Worm (Caenorhabditis elegans): ENCODE data around the gene npr-41.
"Not testable (repeated sequence)": the region's sequence is repeated elsewhere in the genome, so short reads cannot be mapped to it uniquely, and the experiment has no call there.

The npr-41 gene

DNA sequence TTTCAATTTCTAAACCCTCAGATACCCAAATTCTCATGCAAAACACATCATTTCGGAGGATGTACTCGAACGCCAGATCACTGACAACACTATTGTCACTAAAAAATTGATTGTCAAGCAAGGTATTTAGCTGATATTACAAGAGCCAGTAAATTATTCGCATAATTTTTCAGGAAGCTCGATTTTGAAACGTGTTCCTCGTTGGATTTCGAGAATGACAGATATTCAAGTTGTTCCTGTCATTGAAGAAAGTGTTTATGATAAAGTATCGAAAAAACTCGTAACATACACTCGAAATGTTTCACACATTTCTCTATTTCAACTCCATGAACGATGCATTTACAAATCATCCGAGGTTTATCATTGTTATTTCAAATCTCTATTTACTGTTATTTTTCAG is 14.7 kb upstream of the npr-41 start:
- no peak for TF ChIP-seq unc-62 (GFP tag; optimal IDR thresholded peaks at IDR 0.05)

DNA sequence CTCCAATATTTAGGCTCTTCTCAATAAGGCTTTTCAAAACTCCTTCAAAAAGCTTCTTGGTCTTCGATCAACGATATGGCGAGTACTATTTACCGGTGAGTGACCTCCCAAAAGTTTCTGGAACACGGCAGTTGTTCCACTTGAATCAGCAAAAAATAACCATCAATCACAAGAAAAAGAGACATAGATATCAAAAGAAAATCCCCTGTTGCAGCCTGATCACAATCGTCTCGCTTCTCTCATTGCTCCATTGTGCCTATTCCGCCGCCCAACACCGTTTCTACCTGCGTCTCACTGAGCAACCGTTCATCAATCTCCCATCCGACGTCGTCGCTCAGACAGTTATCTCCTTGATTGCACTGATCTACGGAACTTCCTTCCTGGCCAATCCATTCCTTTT is 13.7 kb upstream of the npr-41 start, which contains the start of gene emc-5:
TSS of gene emc-5 (plus strand) at position 14 of the 400 bp plus-strand sequence.
- TF ChIP-seq unc-62 (GFP tag; optimal IDR thresholded peaks at IDR 0.05): no peak

- TF ChIP-seq unc-62 (GFP tag; optimal IDR thresholded peaks at IDR 0.05): no peak
Observed at ce11 chrII:11497365-11497764, 13.1 kb upstream of the npr-41 start, which contains the start of gene B0334.5. B0334.5 (plus strand) TSS chrII:11497665.

ce11 chrII:11500198-11500597 is 10.3 kb upstream of the npr-41 start, which contains the start of gene B0334.20:
B0334.20 (minus strand) TSS chrII:11500459.
- no peak for TF ChIP-seq unc-62 (GFP tag; optimal IDR thresholded peaks at IDR 0.05)

- TF ChIP-seq unc-62 (GFP tag; optimal IDR thresholded peaks at IDR 0.05): no peak
Observed at ce11 chrII:11501956-11502355, 8.5 kb upstream of the npr-41 start.

ce11 chrII:11503761-11504160 is 6.7 kb upstream of the npr-41 start:
- no peak for TF ChIP-seq unc-62 (GFP tag; optimal IDR thresholded peaks at IDR 0.05)

- TF ChIP-seq unc-62 (GFP tag; optimal IDR thresholded peaks at IDR 0.05): no peak
Observed at ce11 chrII:11512921-11513320, 2.4 kb downstream of the npr-41 start.

- TF ChIP-seq unc-62 (GFP tag; optimal IDR thresholded peaks at IDR 0.05): no peak
Observed at ce11 chrII:11514775-11515174, 4.3 kb downstream of the npr-41 start, which contains the start of gene srh-44. srh-44 (plus strand) TSS chrII:11515075.

DNA sequence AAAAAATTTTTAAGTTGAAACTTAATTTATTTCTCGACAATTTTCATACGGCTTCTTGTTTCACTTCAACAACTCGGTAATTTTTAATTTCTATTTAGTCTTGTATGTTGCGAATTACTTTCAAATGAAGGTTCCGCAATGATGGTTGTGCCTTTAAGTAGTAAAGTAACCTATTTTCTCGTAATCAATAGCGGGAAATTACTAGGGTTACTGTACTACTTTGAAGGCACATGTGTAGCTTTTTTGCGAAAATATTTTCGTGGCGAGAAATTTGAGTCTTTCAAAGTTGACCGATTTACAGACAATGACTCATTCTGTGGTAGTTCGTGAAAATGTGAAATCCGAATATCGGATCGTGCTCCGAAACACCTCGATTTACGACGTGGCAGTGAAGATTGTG is 7.7 kb downstream of the npr-41 start, which contains the start of gene B0334.10:
TSS of gene B0334.10 (plus strand) at position 301 of the 400 bp plus-strand sequence.
- TF ChIP-seq unc-62 (GFP tag; optimal IDR thresholded peaks at IDR 0.05): no peak

DNA sequence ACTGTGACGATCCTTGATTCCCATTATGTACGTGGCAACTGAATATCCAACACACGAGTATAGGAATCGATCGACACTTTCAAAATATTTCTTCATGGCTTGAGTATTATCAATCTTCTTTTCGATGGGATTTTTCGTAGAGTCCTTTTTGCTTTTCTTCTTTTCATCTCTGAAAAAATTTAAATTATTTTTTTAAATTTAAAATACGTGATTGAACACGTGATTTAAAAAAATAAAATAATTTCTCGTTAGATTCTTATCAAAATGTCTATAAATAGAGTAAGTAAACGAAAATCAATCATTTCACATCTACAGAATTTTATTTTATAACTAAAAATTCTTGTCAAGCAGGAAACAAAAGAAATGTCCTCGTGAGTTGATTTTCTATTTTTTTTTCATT is 10.8 kb downstream of the npr-41 start, which contains the start of gene Y62F5A.10:
TSS of gene Y62F5A.10 (plus strand) at position 301 of the 400 bp plus-strand sequence.
- TF ChIP-seq unc-62 (GFP tag; optimal IDR thresholded peaks at IDR 0.05): no peak

DNA sequence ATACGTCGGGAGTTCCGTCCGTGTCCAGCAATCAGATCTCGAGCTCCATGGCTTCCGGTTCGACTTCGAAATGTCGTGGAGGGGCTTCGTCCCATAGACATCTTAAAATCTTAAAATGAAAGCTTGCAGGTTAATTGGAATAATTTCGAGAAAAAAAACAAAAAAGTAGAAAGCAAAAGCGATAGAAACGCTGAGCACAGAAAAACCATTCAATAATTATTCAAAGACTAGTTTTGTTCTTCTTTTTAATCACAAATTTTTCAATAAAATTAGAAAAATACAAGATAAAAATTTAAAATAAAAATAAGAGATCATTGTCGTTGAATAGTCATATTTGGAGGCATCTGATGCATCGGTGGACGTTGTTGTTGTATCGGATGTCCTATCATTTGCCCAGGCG is 16.5 kb downstream of the npr-41 start, which contains the start of gene age-1:
TSS of gene age-1 (minus strand) at position 101 of the 400 bp plus-strand sequence.
- no peak for TF ChIP-seq unc-62 (GFP tag; optimal IDR thresholded peaks at IDR 0.05)

DNA sequence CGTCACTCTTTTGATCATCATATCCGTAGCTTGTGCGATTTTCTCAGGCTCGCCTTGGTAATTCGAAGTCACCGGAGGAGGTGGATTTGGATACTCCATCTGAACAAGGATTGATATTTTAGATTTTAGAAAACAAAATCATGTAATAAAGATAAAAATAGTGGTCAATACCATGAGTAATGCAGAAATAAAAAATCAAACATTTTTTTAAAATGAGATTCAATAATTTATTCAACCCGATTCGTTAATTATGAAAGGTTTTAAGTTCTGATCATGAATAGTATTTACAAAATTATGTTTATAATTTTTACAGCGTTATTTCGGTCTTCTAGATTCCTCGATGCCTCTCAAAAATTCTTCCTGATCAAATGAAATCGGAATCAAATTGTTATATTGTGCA is 23.2 kb downstream of the npr-41 start, which contains the start of gene mdt-8:
TSS of gene mdt-8 (minus strand) at position 101 of the 400 bp plus-strand sequence.
- no peak for TF ChIP-seq unc-62 (GFP tag; optimal IDR thresholded peaks at IDR 0.05)

DNA sequence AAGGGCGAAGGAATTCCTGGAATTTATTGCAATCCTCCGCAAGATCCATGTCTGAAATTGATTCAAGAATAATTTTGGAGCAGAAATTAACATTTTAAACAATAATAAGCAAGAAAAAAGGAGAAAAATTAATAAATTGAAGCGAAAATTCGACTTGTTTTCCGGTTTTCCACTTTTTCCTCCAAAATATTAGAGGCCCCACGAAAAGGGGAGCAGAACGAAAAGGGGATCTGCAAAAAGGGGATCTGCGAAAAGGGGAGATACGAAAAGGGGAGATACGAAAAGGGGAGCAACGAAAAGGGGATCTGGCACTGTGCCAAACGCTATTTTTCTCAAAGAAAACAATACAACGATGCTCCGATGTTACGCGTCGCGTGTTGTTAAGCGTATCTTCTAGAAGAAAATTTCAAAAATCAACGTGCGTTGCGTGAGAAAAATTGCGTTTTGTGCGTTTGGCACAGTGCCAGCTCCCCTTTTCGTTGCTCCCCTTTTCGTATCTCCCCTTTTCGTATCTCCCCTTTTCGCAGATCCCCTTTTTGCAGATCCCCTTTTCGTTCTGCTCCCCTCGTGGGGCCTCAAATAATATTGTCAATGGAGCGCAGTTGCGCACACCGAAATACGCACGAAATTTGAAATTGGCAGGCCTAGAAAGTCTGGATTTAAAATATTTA is 24.1 kb downstream of the npr-41 start, which contains the start of gene Y62F5A.12:
TSS of gene Y62F5A.12 (minus strand) at position 51 of the 671 bp plus-strand sequence.
- TF ChIP-seq unc-62 (GFP tag; optimal IDR thresholded peaks at IDR 0.05): not testable (repeated sequence)

DNA sequence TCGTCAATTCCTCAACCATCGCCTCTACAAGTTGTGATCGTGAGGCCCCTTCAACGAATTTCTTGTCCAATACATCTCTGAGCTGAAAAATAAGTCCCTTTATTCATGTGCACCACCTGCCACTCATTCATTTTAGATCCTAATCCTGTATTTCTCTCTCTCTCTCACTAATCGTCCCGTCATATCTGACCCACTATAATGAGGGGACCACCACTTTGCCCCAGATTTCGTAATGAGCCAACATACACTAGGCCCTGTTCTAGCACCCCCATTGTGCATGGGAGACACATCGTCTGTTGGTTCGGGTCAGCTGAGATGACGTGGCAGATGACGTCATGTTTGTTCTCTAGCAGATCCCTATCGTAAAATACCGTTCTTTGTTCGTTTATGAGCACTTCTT is 25.0 kb downstream of the npr-41 start:
- TF ChIP-seq unc-62 (GFP tag; optimal IDR thresholded peaks at IDR 0.05): no peak

DNA sequence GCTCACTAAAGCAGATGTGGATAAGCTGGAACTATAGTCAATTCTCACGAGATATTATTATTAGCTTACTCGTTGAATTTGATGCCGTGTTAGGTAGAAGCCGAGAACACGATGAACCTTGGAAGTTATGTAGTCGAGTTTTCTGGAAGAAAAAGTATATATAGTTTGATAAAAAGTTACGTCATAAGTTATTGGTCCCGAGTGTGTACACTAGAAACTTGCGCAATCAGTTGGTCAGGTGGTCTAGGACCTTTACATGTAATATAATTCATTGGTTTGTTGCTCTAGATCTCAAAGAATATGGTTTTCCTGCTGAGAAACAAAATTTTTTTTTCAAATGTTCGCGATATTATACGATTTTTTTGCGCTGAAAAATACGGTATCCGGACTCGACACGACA is 25.5 kb downstream of the npr-41 start:
- TF ChIP-seq unc-62 (GFP tag; optimal IDR thresholded peaks at IDR 0.05): no peak

DNA sequence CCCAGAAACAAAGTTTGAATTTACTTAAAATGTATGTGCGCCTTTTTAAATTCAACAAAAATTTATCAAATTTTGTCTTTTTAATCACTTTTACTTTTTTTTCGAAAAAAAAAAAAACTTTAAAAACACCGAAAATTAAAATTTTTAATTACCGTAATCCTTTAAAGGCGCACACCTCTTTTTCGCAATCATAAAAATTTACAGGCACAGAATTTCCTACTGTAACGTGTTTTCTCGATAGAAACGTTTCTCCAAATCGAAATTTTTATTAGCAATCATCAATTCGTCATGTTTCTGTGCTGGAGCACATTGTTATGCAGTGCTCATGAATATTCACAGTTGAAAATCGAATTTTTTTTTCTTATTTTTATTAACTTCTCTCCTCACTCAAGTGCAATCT is 26.0 kb downstream of the npr-41 start:
- no peak for TF ChIP-seq unc-62 (GFP tag; optimal IDR thresholded peaks at IDR 0.05)

DNA sequence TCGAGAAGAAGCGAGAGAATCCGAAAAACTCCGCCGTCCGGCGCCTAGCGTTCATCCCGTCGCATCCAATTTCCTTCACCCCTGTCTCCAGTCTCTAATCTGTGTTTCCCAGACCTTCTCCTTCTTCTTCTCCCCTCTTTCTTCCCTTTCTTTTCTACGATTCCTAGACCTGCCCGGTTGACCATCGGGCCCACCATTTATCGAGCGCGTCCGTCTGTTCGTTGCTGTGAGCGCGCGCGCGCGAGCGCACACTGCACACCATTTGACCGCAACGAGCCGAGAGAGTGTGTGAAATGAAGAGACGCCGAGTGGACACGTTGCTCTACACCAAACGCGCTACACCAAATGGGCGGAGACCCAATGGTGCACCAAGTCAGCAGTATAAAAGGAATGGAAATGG is 26.6 kb downstream of the npr-41 start:
- no peak for TF ChIP-seq unc-62 (GFP tag; optimal IDR thresholded peaks at IDR 0.05)
